Fruit fly (Drosophila melanogaster) whole organism, embryonic: Measurements from ENCODE around the gene Nasp.

ENCODE experiments used
- Ada2b ChIP-seq: fragments of 200-800 bp; sonication (Bioruptor generic); IDR thresholded peaks from 2 replicates; pipeline ENCODE4 v1.3.6; 2022; ENCODE audit warnings: missing biosample characterization, missing genetic modification characterization
- B-H1 ChIP-seq: fragments of 200-800 bp; sonication (Bioruptor generic); IDR thresholded peaks from 3 replicates; pipeline ENCODE4 v1.3.6; 2022; ENCODE audit warnings: missing biosample characterization, missing genetic modification characterization
- BtbVII ChIP-seq: fragments of 200-800 bp; sonication (Bioruptor generic); optimal IDR thresholded peaks from 3 replicates; lab custom pipeline; 2017; ENCODE audit warnings: missing biosample characterization, mild to moderate bottlenecking, missing genetic modification characterization
- CG10147 ChIP-seq: fragments of 200-800 bp; sonication (Bioruptor generic); optimal IDR thresholded peaks from 2 replicates; lab custom pipeline; 2019; ENCODE audit warnings: missing biosample characterization, mild to moderate bottlenecking, missing genetic modification characterization, moderate library complexity
- CG1024 ChIP-seq: fragments of 200-800 bp; sonication (Bioruptor generic); IDR thresholded peaks from 2 replicates; pipeline ENCODE4 v1.3.6; 2022; ENCODE audit warnings: missing biosample characterization, missing genetic modification characterization
- CG11695 ChIP-seq: fragments of 200-800 bp; sonication (Bioruptor generic); IDR thresholded peaks from 3 replicates; pipeline ENCODE4 v1.3.6; 2022; ENCODE audit warnings: missing biosample characterization, missing genetic modification characterization
- CG14014 ChIP-seq: fragments of 200-800 bp; sonication (Bioruptor generic); IDR thresholded peaks from 2 replicates; pipeline ENCODE4 v1.3.6; 2022; ENCODE audit warnings: missing biosample characterization, missing genetic modification characterization
- CG14667 ChIP-seq: fragments of 200-800 bp; sonication (Bioruptor generic); IDR thresholded peaks from 2 replicates; pipeline ENCODE4 v1.3.6; 2022; ENCODE audit warnings: missing biosample characterization, missing genetic modification characterization
- CG14965 ChIP-seq: fragments of 200-800 bp; sonication (Bioruptor generic); optimal IDR thresholded peaks from 2 replicates; lab custom pipeline; 2016; ENCODE audit warnings: missing biosample characterization, missing genetic modification characterization, borderline replicate concordance
- CG15269 ChIP-seq: fragments of 200-800 bp; sonication (Bioruptor generic); optimal IDR thresholded peaks from 2 replicates; lab custom pipeline; 2018; ENCODE audit warnings: missing biosample characterization, mild to moderate bottlenecking, missing genetic modification characterization, moderate library complexity
- CG1603 ChIP-seq: fragments of 200-800 bp; sonication (Bioruptor generic); optimal IDR thresholded peaks from 2 replicates; lab custom pipeline; 2019; ENCODE audit warnings: missing biosample characterization, mild to moderate bottlenecking, missing genetic modification characterization, moderate library complexity
- CG30403 ChIP-seq: fragments of 200-800 bp; sonication (Bioruptor generic); optimal IDR thresholded peaks from 3 replicates; lab custom pipeline; 2016; ENCODE audit warnings: missing biosample characterization, missing genetic modification characterization
- CG31441 ChIP-seq: fragments of 200-800 bp; sonication (Bioruptor generic); IDR thresholded peaks from 2 replicates; pipeline ENCODE4 v1.3.6; 2022; ENCODE audit warnings: missing biosample characterization, missing genetic modification characterization
- CG32532 ChIP-seq: fragments of 200-800 bp; sonication (Bioruptor generic); IDR thresholded peaks from 2 replicates; pipeline ENCODE4 v1.3.6; 2022; ENCODE audit warnings: missing biosample characterization, missing genetic modification characterization
- CG32772 ChIP-seq: fragments of 200-800 bp; sonication (Bioruptor generic); IDR thresholded peaks from 2 replicates; pipeline ENCODE4 v1.3.6; 2022; ENCODE audit warnings: missing biosample characterization, missing genetic modification characterization
- CG3995 ChIP-seq: fragments of 200-800 bp; sonication (Bioruptor generic); optimal IDR thresholded peaks from 3 replicates; lab custom pipeline; 2016; ENCODE audit warnings: missing biosample characterization, missing genetic modification characterization
- CG4820 ChIP-seq: fragments of 200-800 bp; sonication (Bioruptor generic); optimal IDR thresholded peaks from 3 replicates; lab custom pipeline; 2016; ENCODE audit warnings: missing biosample characterization, missing genetic modification characterization
- CG5953 ChIP-seq: fragments of 200-800 bp; sonication (Bioruptor generic); IDR thresholded peaks from 2 replicates; pipeline ENCODE4 v1.3.6; 2022; ENCODE audit warnings: missing biosample characterization, missing genetic modification characterization
- CG6791 ChIP-seq: fragments of 200-800 bp; sonication (Bioruptor generic); IDR thresholded peaks from 3 replicates; pipeline ENCODE4 v1.3.6; 2022; ENCODE audit warnings: missing biosample characterization, missing genetic modification characterization; ENCODE audit not compliant: partially characterized antibody
- CG6813 ChIP-seq: fragments of 200-800 bp; sonication (Bioruptor generic); optimal IDR thresholded peaks from 2 replicates; lab custom pipeline; 2017; ENCODE audit warnings: missing biosample characterization, missing genetic modification characterization, mild to moderate bottlenecking, moderate library complexity, missing genetic modification reagents
- CG7271 ChIP-seq: fragments of 200-800 bp; sonication (Bioruptor generic); optimal IDR thresholded peaks from 2 replicates; lab custom pipeline; 2018; ENCODE audit warnings: missing biosample characterization, mild to moderate bottlenecking, missing genetic modification characterization, moderate library complexity
- CG8089 ChIP-seq: fragments of 200-800 bp; sonication (Bioruptor generic); optimal IDR thresholded peaks from 3 replicates; lab custom pipeline; 2016; ENCODE audit warnings: missing biosample characterization, missing genetic modification characterization
- CG9609 ChIP-seq: fragments of 200-800 bp; sonication (Bioruptor generic); optimal IDR thresholded peaks from 3 replicates; lab custom pipeline; 2016; ENCODE audit warnings: missing biosample characterization, missing genetic modification characterization
- CoRest ChIP-seq: fragments of 200-800 bp; sonication (Bioruptor generic); optimal IDR thresholded peaks from 3 replicates; lab custom pipeline; 2018; ENCODE audit warnings: missing biosample characterization, mild to moderate bottlenecking, missing genetic modification characterization, moderate library complexity
- D19A ChIP-seq: fragments of 200-800 bp; optimal IDR thresholded peaks from 3 replicates; lab custom pipeline; 2019; ENCODE audit warnings: missing biosample characterization, mild to moderate bottlenecking, missing genetic modification characterization, moderate library complexity
- Myb ChIP-seq: fragments of 200-800 bp; sonication (Bioruptor generic); optimal IDR thresholded peaks from 2 replicates; lab custom pipeline; 2016; ENCODE audit warnings: missing biosample characterization, missing genetic modification characterization
- NFAT ChIP-seq: fragments of 200-800 bp; sonication (Bioruptor generic); IDR thresholded peaks from 2 replicates; pipeline ENCODE4 v1.3.6; 2022; ENCODE audit warnings: missing biosample characterization, missing genetic modification characterization
- Pdp1 ChIP-seq, 2 experiments: fragments of 200-800 bp; sonication (Bioruptor generic); optimal IDR thresholded peaks; 3 replicates each; lab custom pipeline; 2016; ENCODE audit warnings: missing biosample characterization in 2 of 2, missing genetic modification characterization in 2 of 2, mild to moderate bottlenecking in 1 of 2, moderate library complexity in 1 of 2
- Ssrp ChIP-seq: fragments of 200-800 bp; sonication (Bioruptor generic); optimal IDR thresholded peaks from 2 replicates; lab custom pipeline; 2018; ENCODE audit warnings: missing biosample characterization, mild to moderate bottlenecking, missing genetic modification characterization, moderate library complexity
- Xrp1 ChIP-seq: fragments of 200-800 bp; sonication (Bioruptor generic); IDR thresholded peaks from 2 replicates; pipeline ENCODE4 v1.3.6; 2022; ENCODE audit warnings: missing biosample characterization, missing genetic modification characterization
- abd-A ChIP-seq: fragments of 200-800 bp; sonication (Bioruptor generic); optimal IDR thresholded peaks from 3 replicates; lab custom pipeline; 2019; ENCODE audit warnings: missing biosample characterization, mild to moderate bottlenecking, missing genetic modification characterization, moderate library complexity
- cwo ChIP-seq: fragments of 200-800 bp; sonication (Bioruptor generic); optimal IDR thresholded peaks from 3 replicates; lab custom pipeline; 2017; ENCODE audit warnings: missing biosample characterization, missing genetic modification characterization, mild to moderate bottlenecking, moderate library complexity, missing genetic modification reagents
- dati ChIP-seq: fragments of 200-800 bp; sonication (Bioruptor generic); IDR thresholded peaks from 2 replicates; pipeline ENCODE4 v1.3.6; 2022; ENCODE audit warnings: missing biosample characterization, missing genetic modification characterization
- fd96Cb ChIP-seq: fragments of 200-800 bp; sonication (Bioruptor generic); optimal IDR thresholded peaks from 2 replicates; lab custom pipeline; 2018; ENCODE audit warnings: missing biosample characterization, mild to moderate bottlenecking, missing genetic modification characterization, moderate library complexity
- gem ChIP-seq: fragments of 200-800 bp; sonication (Bioruptor generic); optimal IDR thresholded peaks from 2 replicates; lab custom pipeline; 2019; ENCODE audit warnings: missing biosample characterization, mild to moderate bottlenecking, missing genetic modification characterization, moderate library complexity
- gt ChIP-seq: fragments of 200-800 bp; sonication (Bioruptor generic); IDR thresholded peaks from 2 replicates; pipeline ENCODE4 v1.3.6; 2022; ENCODE audit warnings: missing biosample characterization, missing genetic modification characterization
- inv ChIP-seq: fragments of 200-800 bp; sonication (Bioruptor generic); IDR thresholded peaks from 2 replicates; pipeline ENCODE4 v1.3.6; 2022; ENCODE audit warnings: missing biosample characterization, missing genetic modification characterization; ENCODE audit not compliant: partially characterized antibody
- jigr1 ChIP-seq: fragments of 200-800 bp; sonication (Bioruptor generic); IDR thresholded peaks from 3 replicates; pipeline ENCODE4 v1.3.6; 2022; ENCODE audit warnings: missing biosample characterization, missing genetic modification characterization
- mam ChIP-seq: fragments of 200-800 bp; sonication (Bioruptor generic); optimal IDR thresholded peaks from 3 replicates; lab custom pipeline; 2016; ENCODE audit warnings: missing biosample characterization, missing genetic modification characterization
- nerfin-1 ChIP-seq: fragments of 200-800 bp; sonication (Bioruptor generic); optimal IDR thresholded peaks from 3 replicates; lab custom pipeline; 2019; ENCODE audit warnings: missing biosample characterization, mild to moderate bottlenecking, missing genetic modification characterization, moderate library complexity
- pan ChIP-seq, 4 experiments: fragments of >200 bp in 3 of 4; fragments of 200-800 bp in 1 of 4; sonication (Bioruptor generic) in 1 of 4; optimal IDR thresholded peaks in 3 of 4; IDR thresholded peaks in 1 of 4; 2 replicates each; pipeline versions ENCODE4 v1.3.6 to Lab custom; 2017 to 2022; ENCODE audit warnings: missing biosample characterization in 2 of 4, missing genetic modification characterization in 2 of 4, mixed read lengths in 1 of 4
- phol ChIP-seq: fragments of 200-800 bp; sonication (Bioruptor generic); optimal IDR thresholded peaks from 3 replicates; lab custom pipeline; 2018; ENCODE audit warnings: missing biosample characterization, mild to moderate bottlenecking, missing genetic modification characterization, moderate library complexity
- so ChIP-seq: fragments of 200-800 bp; sonication (Bioruptor generic); IDR thresholded peaks from 3 replicates; pipeline ENCODE4 v1.3.6; 2022; ENCODE audit warnings: missing biosample characterization, missing genetic modification characterization
- tap ChIP-seq: fragments of 200-800 bp; optimal IDR thresholded peaks from 3 replicates; lab custom pipeline; 2019; ENCODE audit warnings: missing biosample characterization, mild to moderate bottlenecking, missing genetic modification characterization, moderate library complexity
- tio ChIP-seq: fragments of 200-800 bp; sonication (Bioruptor generic); optimal IDR thresholded peaks from 2 replicates; lab custom pipeline; 2017; ENCODE audit warnings: missing biosample characterization, missing genetic modification characterization, inconsistent platforms
- trem ChIP-seq: fragments of 200-800 bp; optimal IDR thresholded peaks from 3 replicates; lab custom pipeline; 2019; ENCODE audit warnings: missing biosample characterization, mild to moderate bottlenecking, missing genetic modification characterization, moderate library complexity
- usp ChIP-seq: fragments of >200 bp; optimal IDR thresholded peaks from 2 replicates; lab custom pipeline; 2017; ENCODE audit warnings: missing biosample characterization, missing genetic modification characterization
- vvl ChIP-seq: fragments of 200-800 bp; sonication (Bioruptor generic); IDR thresholded peaks from 2 replicates; pipeline ENCODE4 v1.3.6; 2022; ENCODE audit warnings: missing biosample characterization, missing genetic modification characterization

The Nasp gene

DNA sequence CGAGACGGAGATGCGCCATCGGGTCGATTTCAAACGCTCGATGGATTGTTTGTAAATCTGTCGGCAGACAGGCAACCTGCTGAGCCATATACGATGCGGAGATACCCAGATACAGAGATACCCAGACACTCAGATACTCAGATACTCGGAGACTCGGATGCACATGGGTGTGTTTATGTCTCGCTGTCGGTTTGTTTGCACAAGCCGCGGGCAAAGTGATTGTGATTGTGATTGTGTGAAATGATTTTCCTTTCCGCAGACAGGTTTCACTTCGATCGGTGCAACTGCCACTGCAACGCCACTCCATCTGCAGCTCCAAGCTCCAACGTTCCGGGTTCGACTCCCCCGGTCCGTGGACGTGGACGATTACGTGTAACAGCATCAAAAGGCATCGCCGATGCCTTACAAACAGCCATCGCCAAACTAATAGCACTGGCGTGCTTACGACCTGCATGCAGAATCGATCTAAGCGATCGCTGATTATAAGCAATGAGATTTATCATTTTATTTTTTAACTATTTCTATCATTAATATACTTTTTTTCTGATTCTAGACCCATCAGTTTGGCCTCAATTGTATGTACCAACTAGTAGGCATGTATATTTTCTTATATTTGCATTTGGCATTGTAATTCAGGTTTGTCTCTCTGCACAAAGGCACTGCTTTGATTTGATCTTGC is 41.3 kb downstream of the Nasp start (continued):
- TF ChIP-seq CG15269 (tag; lab: Kevin White, UChicago) (peak; percentile 52), CG11695 (GFP tag; lab: Robert Waterston, UW) (peak; percentile 52; the same call in 1 of the 3 replicates), jigr1 (GFP tag; lab: Robert Waterston, UW) (peak; percentile 65; the same call in 2 of the 3 replicates), abd-A (peak; percentile 11), dati (GFP tag; lab: Robert Waterston, UW) (0 out of 2 replicates have a peak, but pooled peaks have one; percentile 21), CG5953 (GFP tag; lab: Robert Waterston, UW) (peak; percentile 70), CG3995 (GFP tag; lab: Kevin White, UChicago) (no peak), gem (tag; lab: Kevin White, UChicago) (peak; percentile 72), fd96Cb (peak; percentile 56), cwo (GFP tag; lab: Kevin White, UChicago) (peak; percentile 18), CG1603 (tag; lab: Kevin White, UChicago) (peak; percentile 45), CG4820 (GFP tag; lab: Kevin White, UChicago) (peak; percentile 31), vvl (GFP tag; lab: Robert Waterston, UW) (peak; percentile 86), nerfin-1 (tag; lab: Kevin White, UChicago) (peak; percentile 0), CG1024 (GFP tag; lab: Robert Waterston, UW) (peak; percentile 30; the same call in 1 of the 2 replicates), CG31441 (peak; percentile 81), gt (GFP tag; lab: Robert Waterston, UW) (no peak), Ssrp (tag; lab: Kevin White, UChicago) (peak; percentile 51), trem (tag; lab: Kevin White, UChicago) (peak; percentile 19), mam (no peak), BtbVII (GFP tag; lab: Kevin White, UChicago) (peak; percentile 11), CG32532 (GFP tag; lab: Robert Waterston, UW) (peak; percentile 55; the same call in 1 of the 2 replicates), Ada2b (GFP tag; lab: Robert Waterston, UW) (peak; percentile 27; the same call in 1 of the 2 replicates), NFAT (0 out of 2 replicates have a peak, but pooled peaks have one; percentile 5), CG14014 (peak; percentile 28; the same call in 1 of the 2 replicates), pan (optimal IDR thresholded peaks at IDR 0.05; lab: Kevin White, UChicago) (no peak), pan (GFP tag; optimal IDR thresholded peaks at IDR 0.05 in 1 of 2, IDR thresholded peaks at IDR 0.05 in 1 of 2) (peak in 1 of 2 experiments; percentile 88), CG14667 (GFP tag; lab: Robert Waterston, UW) (peak; percentile 52; the same call in 1 of the 2 replicates), CG10147 (GFP tag; lab: Kevin White, UChicago) (peak; percentile 21), phol (peak; percentile 49), Pdp1 (GFP tag; optimal IDR thresholded peaks at IDR 0.05; lab: Kevin White, UChicago) (peak; percentile 14 to 50), CoRest (tag; lab: Kevin White, UChicago) (peak; percentile 21), B-H1 (GFP tag; lab: Robert Waterston, UW) (peak; percentile 56; the same call in 2 of the 3 replicates), CG8089 (GFP tag; lab: Kevin White, UChicago) (no peak), tio (GFP tag; lab: Kevin White, UChicago) (peak; percentile 30), CG14965 (no peak), so (GFP tag; lab: Robert Waterston, UW) (peak; percentile 81), usp (GFP tag; lab: Kevin White, UChicago) (no peak), D19A (tag; lab: Kevin White, UChicago) (peak; percentile 47), CG32772 (GFP tag; lab: Robert Waterston, UW) (peak; percentile 71), CG7271 (tag; lab: Kevin White, UChicago) (no peak), CG30403 (GFP tag; lab: Kevin White, UChicago) (peak; percentile 41), CG9609 (GFP tag; lab: Kevin White, UChicago) (no peak), inv (no peak), Xrp1 (GFP tag; lab: Robert Waterston, UW) (peak; percentile 62), CG6791 (GFP tag; lab: Robert Waterston, UW) (0 out of 3 replicates have a peak, but pooled peaks have one; percentile 41), CG6813 (GFP tag; lab: Kevin White, UChicago) (peak; percentile 32), Myb (GFP tag; lab: Kevin White, UChicago) (no peak), tap (peak; percentile 69)
